Fruit fly (Drosophila melanogaster) whole organism, prepupa: Measurements from ENCODE around the gene CG43645.

Experiments
- Blimp-1 ChIP-seq: fragments of 200-800 bp; sonication (Bioruptor generic); optimal IDR thresholded peaks from 3 replicates; lab custom pipeline; 2017; ENCODE audit warnings: missing biosample characterization, missing genetic modification characterization, mild to moderate bottlenecking, moderate library complexity, missing genetic modification reagents
- CG11294 ChIP-seq: fragments of 200-800 bp; sonication (Bioruptor generic); IDR thresholded peaks from 2 replicates; pipeline ENCODE4 v1.3.6; 2022; ENCODE audit warnings: missing biosample characterization, missing genetic modification characterization
- CG11762 ChIP-seq: fragments of 200-800 bp; sonication (Bioruptor generic); optimal IDR thresholded peaks from 3 replicates; lab custom pipeline; 2016; ENCODE audit warnings: missing biosample characterization, missing genetic modification characterization; ENCODE audit not compliant: insufficient read depth
- CG11902 ChIP-seq: fragments of 200-800 bp; sonication (Bioruptor generic); optimal IDR thresholded peaks from 3 replicates; lab custom pipeline; 2016; ENCODE audit warnings: missing biosample characterization, missing genetic modification characterization
- CG15336 ChIP-seq: fragments of 200-800 bp; sonication (Bioruptor generic); IDR thresholded peaks from 2 replicates; pipeline ENCODE4 v1.3.6; 2022; ENCODE audit warnings: missing biosample characterization, missing genetic modification characterization
- CG1621 ChIP-seq: fragments of 200-800 bp; sonication (Bioruptor generic); optimal IDR thresholded peaks from 3 replicates; lab custom pipeline; 2018; ENCODE audit warnings: missing biosample characterization, mild to moderate bottlenecking, missing genetic modification characterization
- CG16779 ChIP-seq: fragments of 200-800 bp; sonication (Bioruptor generic); optimal IDR thresholded peaks from 3 replicates; lab custom pipeline; 2017; ENCODE audit warnings: missing biosample characterization, mild to moderate bottlenecking, missing genetic modification characterization
- CG3032 ChIP-seq: fragments of 200-800 bp; optimal IDR thresholded peaks from 2 replicates; lab custom pipeline; 2019; ENCODE audit warnings: missing biosample characterization, mild to moderate bottlenecking, missing genetic modification characterization, moderate library complexity
- CG31627 ChIP-seq: fragments of 200-800 bp; sonication (Bioruptor generic); optimal IDR thresholded peaks from 3 replicates; lab custom pipeline; 2016; ENCODE audit warnings: missing biosample characterization, missing genetic modification characterization
- CG32006 ChIP-seq: fragments of 200-800 bp; sonication (Bioruptor generic); optimal IDR thresholded peaks from 3 replicates; lab custom pipeline; 2017; ENCODE audit warnings: missing biosample characterization, mild to moderate bottlenecking, missing genetic modification characterization
- CG3919 ChIP-seq: fragments of 200-800 bp; sonication (Bioruptor generic); optimal IDR thresholded peaks from 3 replicates; lab custom pipeline; 2016; ENCODE audit warnings: missing biosample characterization, missing genetic modification characterization
- CG6163 ChIP-seq: fragments of 200-800 bp; sonication (Bioruptor generic); IDR thresholded peaks from 3 replicates; pipeline ENCODE4 v1.3.6; 2022; ENCODE audit warnings: missing biosample characterization, missing genetic modification characterization
- CG6792 ChIP-seq: fragments of 200-800 bp; sonication (Bioruptor generic); optimal IDR thresholded peaks from 3 replicates; lab custom pipeline; 2016; ENCODE audit warnings: missing biosample characterization, missing genetic modification characterization
- CG7368 ChIP-seq: fragments of 200-800 bp; sonication (Bioruptor generic); optimal IDR thresholded peaks from 3 replicates; lab custom pipeline; 2016; ENCODE audit warnings: missing biosample characterization, missing genetic modification characterization
- CG8119 ChIP-seq: fragments of 200-800 bp; sonication (Bioruptor generic); IDR thresholded peaks from 3 replicates; pipeline ENCODE4 v1.3.6; 2022; ENCODE audit warnings: missing biosample characterization, missing genetic modification characterization
- CG8319 ChIP-seq: fragments of 200-800 bp; sonication (Bioruptor generic); optimal IDR thresholded peaks from 3 replicates; lab custom pipeline; 2016; ENCODE audit warnings: missing biosample characterization, missing genetic modification characterization
- CG8632 ChIP-seq: fragments of 200-800 bp; sonication (Bioruptor generic); optimal IDR thresholded peaks from 3 replicates; lab custom pipeline; 2016; ENCODE audit warnings: missing biosample characterization, missing genetic modification characterization
- Eip75B ChIP-seq: fragments of 200-800 bp; sonication (Bioruptor generic); optimal IDR thresholded peaks from 3 replicates; lab custom pipeline; 2016; ENCODE audit warnings: missing biosample characterization, missing genetic modification characterization
- Eip78C ChIP-seq: fragments of 200-800 bp; sonication (Bioruptor generic); peaks from one replicate; lab custom pipeline; 2016; ENCODE audit warnings: missing biosample characterization, missing genetic modification characterization
- Eip93F ChIP-seq: fragments of 200-800 bp; sonication (Bioruptor generic); optimal IDR thresholded peaks from 2 replicates; lab custom pipeline; 2016; ENCODE audit warnings: missing biosample characterization, mild to moderate bottlenecking, missing genetic modification characterization
- Ets21C ChIP-seq: fragments of 200-800 bp; sonication (Bioruptor generic); optimal IDR thresholded peaks from 3 replicates; lab custom pipeline; 2016; ENCODE audit warnings: missing biosample characterization, missing genetic modification characterization
- Ets96B ChIP-seq: fragments of 200-800 bp; optimal IDR thresholded peaks from 2 replicates; lab custom pipeline; 2019; ENCODE audit warnings: missing biosample characterization, mild to moderate bottlenecking, missing genetic modification characterization, moderate library complexity
- Gug ChIP-seq: fragments of 200-800 bp; sonication (Bioruptor generic); IDR thresholded peaks from 2 replicates; pipeline ENCODE4 v1.3.6; 2022; ENCODE audit warnings: missing biosample characterization, missing genetic modification characterization
- Hr38 ChIP-seq: sonication (Bioruptor generic); optimal IDR thresholded peaks from 2 replicates; lab custom pipeline; 2016; ENCODE audit warnings: missing biosample characterization, missing genetic modification characterization
- Hr39 ChIP-seq: fragments of 200-800 bp; sonication (Bioruptor generic); optimal IDR thresholded peaks from 2 replicates; lab custom pipeline; 2016; ENCODE audit warnings: missing biosample characterization, missing genetic modification characterization
- Hr4 ChIP-seq: fragments of 200-800 bp; sonication (Bioruptor generic); optimal IDR thresholded peaks from 3 replicates; lab custom pipeline; 2016; ENCODE audit warnings: missing biosample characterization, missing genetic modification characterization
- Lpt ChIP-seq: fragments of 200-800 bp; sonication (Bioruptor generic); optimal IDR thresholded peaks from 3 replicates; lab custom pipeline; 2016; ENCODE audit warnings: missing biosample characterization, missing genetic modification characterization
- OdsH ChIP-seq: fragments of 200-800 bp; sonication (Bioruptor generic); optimal IDR thresholded peaks from 3 replicates; lab custom pipeline; 2016; ENCODE audit warnings: missing biosample characterization, missing genetic modification characterization
- Sox15 ChIP-seq: fragments of 200-800 bp; sonication (Bioruptor generic); optimal IDR thresholded peaks from 3 replicates; lab custom pipeline; 2016; ENCODE audit warnings: missing biosample characterization, missing genetic modification characterization
- achi ChIP-seq: fragments of 200-800 bp; sonication (Bioruptor generic); optimal IDR thresholded peaks from 3 replicates; lab custom pipeline; 2016; ENCODE audit warnings: missing biosample characterization, missing genetic modification characterization
- acj6 ChIP-seq: fragments of 200-800 bp; sonication (Bioruptor generic); optimal IDR thresholded peaks from 3 replicates; lab custom pipeline; 2016; ENCODE audit warnings: missing biosample characterization, missing genetic modification characterization
- cyc ChIP-seq: fragments of 200-800 bp; sonication (Bioruptor generic); optimal IDR thresholded peaks from 3 replicates; lab custom pipeline; 2016; ENCODE audit warnings: missing biosample characterization, missing genetic modification characterization
- dsx ChIP-seq: fragments of 200-800 bp; optimal IDR thresholded peaks from 3 replicates; lab custom pipeline; 2019; ENCODE audit warnings: missing biosample characterization, mild to moderate bottlenecking, missing genetic modification characterization, moderate library complexity; ENCODE audit not compliant: poor library complexity, severe bottlenecking
- esn ChIP-seq: fragments of 200-800 bp; sonication (Bioruptor generic); optimal IDR thresholded peaks from 2 replicates; lab custom pipeline; 2016; ENCODE audit warnings: missing biosample characterization, mild to moderate bottlenecking, missing genetic modification characterization, moderate library complexity
- fd59A ChIP-seq: fragments of 200-800 bp; sonication (Bioruptor generic); optimal IDR thresholded peaks from 2 replicates; lab custom pipeline; 2017; ENCODE audit warnings: missing biosample characterization, mild to moderate bottlenecking, missing genetic modification characterization, missing genetic modification reagents
- fd85E ChIP-seq: fragments of 200-800 bp; sonication (Bioruptor generic); optimal IDR thresholded peaks from 3 replicates; lab custom pipeline; 2016; ENCODE audit warnings: missing biosample characterization, missing genetic modification characterization
- fkh ChIP-seq: fragments of 200-800 bp; sonication (Bioruptor generic); optimal IDR thresholded peaks from 3 replicates; lab custom pipeline; 2017; ENCODE audit warnings: missing biosample characterization, mild to moderate bottlenecking, missing genetic modification characterization, moderate library complexity
- lz ChIP-seq: fragments of 200-800 bp; sonication (Bioruptor generic); optimal IDR thresholded peaks from 3 replicates; lab custom pipeline; 2016; ENCODE audit warnings: missing biosample characterization, missing genetic modification characterization
- net ChIP-seq: fragments of 200-800 bp; sonication (Bioruptor generic); optimal IDR thresholded peaks from 3 replicates; lab custom pipeline; 2016; ENCODE audit warnings: missing biosample characterization, missing genetic modification characterization
- spab ChIP-seq: fragments of 200-800 bp; sonication (Bioruptor generic); optimal IDR thresholded peaks from 2 replicates; lab custom pipeline; 2017; ENCODE audit warnings: missing biosample characterization, mild to moderate bottlenecking, missing genetic modification characterization, missing genetic modification reagents
- ss ChIP-seq, 2 experiments: fragments of 200-800 bp; sonication (Bioruptor generic); optimal IDR thresholded peaks; 2 replicates in 1 of 2; 3 replicates in 1 of 2; lab custom pipeline; 2017 to 2018; ENCODE audit warnings: mild to moderate bottlenecking in 2 of 2, missing biosample characterization in 2 of 2, missing genetic modification characterization in 2 of 2, moderate library complexity in 1 of 2
- svp ChIP-seq: fragments of 200-800 bp; sonication (Bioruptor generic); peaks from one replicate; lab custom pipeline; 2016; ENCODE audit warnings: missing biosample characterization, missing genetic modification characterization
- topi ChIP-seq: fragments of 200-800 bp; sonication (Bioruptor generic); optimal IDR thresholded peaks from 3 replicates; lab custom pipeline; 2016; ENCODE audit warnings: missing biosample characterization, missing genetic modification characterization
- vri ChIP-seq: fragments of 200-800 bp; sonication (Bioruptor generic); optimal IDR thresholded peaks from 3 replicates; lab custom pipeline; 2016; ENCODE audit warnings: missing biosample characterization, mild to moderate bottlenecking, missing genetic modification characterization

The CG43645 gene

DNA sequence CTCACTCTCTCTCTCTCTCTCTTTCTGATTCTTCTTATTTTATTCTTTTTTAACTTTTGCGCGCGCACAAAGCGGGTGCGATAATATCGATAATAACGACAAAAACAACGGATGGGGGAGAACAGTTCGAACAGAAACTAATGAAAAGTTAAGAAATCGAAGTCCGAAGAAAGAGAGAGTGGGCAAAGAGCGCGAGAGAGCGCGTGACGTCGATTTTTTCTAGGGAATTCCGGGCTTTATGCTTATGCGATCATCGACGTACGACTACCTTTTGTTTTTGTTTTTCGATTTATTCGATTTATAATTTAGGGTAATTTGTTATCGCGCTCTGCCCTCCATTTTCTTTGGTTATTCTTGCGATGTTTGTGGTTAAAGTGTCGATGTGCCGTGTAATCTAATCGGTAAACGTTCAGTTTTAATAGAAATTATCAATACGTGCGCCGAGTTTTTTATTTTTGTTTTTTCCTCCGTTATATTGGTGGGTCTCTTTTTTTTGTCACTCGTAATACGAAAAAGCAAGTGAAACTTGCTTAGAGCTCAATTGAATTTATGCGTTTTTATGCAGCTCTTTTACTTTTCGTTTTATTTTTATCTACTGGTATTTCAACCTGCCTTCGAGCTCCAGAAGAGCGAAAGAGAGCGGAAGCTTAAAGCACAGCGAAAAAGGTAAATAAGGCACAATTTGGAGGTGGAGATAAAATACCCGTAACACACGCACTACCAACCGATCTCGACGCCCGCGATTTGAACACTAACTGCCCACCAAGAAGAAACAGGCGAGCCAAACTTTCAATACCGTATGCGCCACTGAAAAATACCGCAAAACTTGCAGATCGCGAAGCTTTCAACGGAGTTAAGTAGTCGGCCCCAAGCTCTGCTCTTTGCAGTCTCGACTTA lies 35.7 kb upstream of the CG43645 start, which contains the start of gene dl (continued):
- TF ChIP-seq CG7368 (GFP tag; lab: Kevin White, UChicago): peak; percentile 12
- no peak for TF ChIP-seq CG3032 (tag; lab: Kevin White, UChicago)
- TF ChIP-seq esn (GFP tag; lab: Kevin White, UChicago): peak; percentile 36
- TF ChIP-seq CG16779 (tag; lab: Kevin White, UChicago): no peak
- TF ChIP-seq CG1621 (tag; lab: Kevin White, UChicago): peak; percentile 58
- TF ChIP-seq spab (GFP tag; lab: Kevin White, UChicago): peak; percentile 42
- no peak for TF ChIP-seq fd85E (GFP tag; lab: Kevin White, UChicago)
- peak; percentile 33 for TF ChIP-seq CG11762 (GFP tag; lab: Kevin White, UChicago)
- peak; percentile 9 for TF ChIP-seq Blimp-1 (GFP tag; lab: Kevin White, UChicago)
- no peak for TF ChIP-seq Eip93F (GFP tag; lab: Kevin White, UChicago)
- peak; percentile 45 for TF ChIP-seq Eip75B (GFP tag; lab: Kevin White, UChicago)
- no peak for TF ChIP-seq fd59A (GFP tag; lab: Kevin White, UChicago)
- peak; percentile 65 for TF ChIP-seq net (GFP tag; lab: Kevin White, UChicago)
- peak; percentile 34 for TF ChIP-seq CG6792 (GFP tag; lab: Kevin White, UChicago)
- TF ChIP-seq CG6163 (GFP tag; lab: Robert Waterston, UW): no peak; the same call in 1 of the 3 replicates

DNA sequence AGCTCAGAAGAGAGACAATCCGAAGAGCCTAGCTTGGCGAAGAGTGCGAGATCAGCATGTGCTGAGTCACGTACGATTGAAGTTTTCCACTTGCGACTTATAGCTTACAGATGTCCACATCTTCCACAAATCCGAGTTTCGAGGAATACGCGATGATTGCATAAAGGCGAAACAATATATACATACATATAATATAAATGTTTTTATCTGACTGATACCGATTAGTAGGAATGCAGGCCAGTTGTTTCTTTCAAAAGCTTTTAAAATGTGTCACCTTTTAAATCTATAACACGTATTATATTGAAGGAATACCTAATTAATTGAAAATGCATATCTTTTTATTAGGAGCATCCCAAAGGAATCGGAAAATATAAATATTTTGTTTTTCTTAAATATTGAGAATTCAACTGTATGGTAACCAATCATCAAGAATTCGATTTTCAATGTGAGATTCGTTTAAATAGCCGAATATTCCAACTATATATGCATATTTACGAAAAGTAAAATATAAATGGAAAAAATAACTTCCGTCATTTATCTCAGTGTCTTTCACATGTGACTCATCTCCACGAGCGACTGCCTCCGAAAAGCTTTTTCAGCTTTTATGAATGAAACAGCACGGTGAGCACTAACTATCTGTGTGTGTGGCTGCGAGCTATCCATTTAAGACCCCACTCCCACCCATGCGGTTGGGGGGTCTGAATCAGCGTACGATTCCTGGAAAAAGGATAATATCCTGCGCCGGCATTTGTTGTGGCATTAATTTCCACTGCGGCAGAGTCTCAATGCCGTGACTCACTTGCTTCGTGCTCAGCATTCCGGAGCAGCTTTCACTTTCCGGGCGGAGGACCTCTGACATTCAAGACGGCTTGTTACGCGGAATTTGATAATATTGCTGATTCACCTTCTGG lies 34.8 kb upstream of the CG43645 start:
- TF ChIP-seq fd59A (GFP tag; lab: Kevin White, UChicago): peak; percentile 58
- TF ChIP-seq acj6 (GFP tag; lab: Kevin White, UChicago): peak; percentile 78
- peak; percentile 65 for TF ChIP-seq CG7368 (GFP tag; lab: Kevin White, UChicago)
- TF ChIP-seq CG16779 (tag; lab: Kevin White, UChicago): peak; percentile 62
- peak; percentile 80 for TF ChIP-seq CG32006 (GFP tag; lab: Kevin White, UChicago)
- TF ChIP-seq Sox15 (GFP tag; lab: Kevin White, UChicago): peak; percentile 53
- TF ChIP-seq achi (GFP tag; lab: Kevin White, UChicago): peak; percentile 72
- TF ChIP-seq Gug (GFP tag; lab: Robert Waterston, UW): no peak
- TF ChIP-seq dsx (GFP tag; lab: Kevin White, UChicago): no peak
- peak; percentile 49 for TF ChIP-seq CG8319 (GFP tag; lab: Kevin White, UChicago)
- no peak for TF ChIP-seq Hr38 (GFP tag; lab: Kevin White, UChicago)
- peak; percentile 78 for TF ChIP-seq CG3919 (GFP tag; lab: Kevin White, UChicago)
- TF ChIP-seq CG8632 (GFP tag; lab: Kevin White, UChicago): peak; percentile 74
- peak; percentile 70 for TF ChIP-seq CG31627
- no peak; the same call in 1 of the 2 replicates for TF ChIP-seq CG15336 (GFP tag; lab: Robert Waterston, UW)
- peak; percentile 52 for TF ChIP-seq spab (GFP tag; lab: Kevin White, UChicago)
- peak; percentile 81 for TF ChIP-seq net (GFP tag; lab: Kevin White, UChicago)
- peak; percentile 31 for TF ChIP-seq vri (GFP tag; lab: Kevin White, UChicago)
- TF ChIP-seq Ets96B (tag; lab: Kevin White, UChicago): peak; percentile 62
- TF ChIP-seq svp: peak; percentile 88
- TF ChIP-seq lz (GFP tag; lab: Kevin White, UChicago): peak; percentile 74
- peak; percentile 77 for TF ChIP-seq Hr4 (GFP tag; lab: Kevin White, UChicago)
- peak; percentile 3 to 58 for TF ChIP-seq ss (GFP tag; optimal IDR thresholded peaks at IDR 0.05; lab: Kevin White, UChicago)
- TF ChIP-seq Lpt (GFP tag; lab: Kevin White, UChicago): peak; percentile 55
- TF ChIP-seq CG11294 (GFP tag; lab: Robert Waterston, UW): no peak; the same call in 1 of the 2 replicates
- peak; percentile 65 for TF ChIP-seq cyc
- TF ChIP-seq CG6792 (GFP tag; lab: Kevin White, UChicago): peak; percentile 77
- peak; percentile 72 for TF ChIP-seq Hr39 (GFP tag; lab: Kevin White, UChicago)
- peak; percentile 59 for TF ChIP-seq Ets21C (GFP tag; lab: Kevin White, UChicago)
- TF ChIP-seq topi (GFP tag; lab: Kevin White, UChicago): peak; percentile 84
- TF ChIP-seq CG11902 (GFP tag; lab: Kevin White, UChicago): peak; percentile 18
- peak; percentile 96 for TF ChIP-seq Eip78C (GFP tag; lab: Kevin White, UChicago)
- TF ChIP-seq CG3032 (tag; lab: Kevin White, UChicago): peak; percentile 63
- peak; percentile 83 for TF ChIP-seq OdsH (GFP tag; lab: Kevin White, UChicago)
- TF ChIP-seq CG8119: peak; percentile 63; the same call in 2 of the 3 replicates
- peak; percentile 10 for TF ChIP-seq fkh
